Worm (Caenorhabditis elegans) whole organism, L2 larva: Measurements from ENCODE around the gene fbxa-206.

Experiments used
- C34F6.9 ChIP-seq: fragments of 150-350 bp; optimal IDR thresholded peaks from 2 replicates; lab custom pipeline; 2014; ENCODE audit warnings: missing biosample characterization, missing genetic modification characterization
- F13H6.1 ChIP-seq: sonication (generic microtip); optimal IDR thresholded peaks from 2 replicates; lab custom pipeline; 2016; ENCODE audit warnings: missing genetic modification characterization, missing compliant biosample characterization
- R02D3.7 ChIP-seq: fragments of 150-350 bp; optimal IDR thresholded peaks from 2 replicates; lab custom pipeline; 2014; ENCODE audit warnings: missing biosample characterization, missing genetic modification characterization
- Y55F3AM.14 ChIP-seq: fragments of 200-800 bp; sonication (Bioruptor generic); optimal IDR thresholded peaks from 2 replicates; lab custom pipeline; 2018; ENCODE audit warnings: mild to moderate bottlenecking, missing genetic modification characterization, missing compliant biosample characterization
- ZK546.5 ChIP-seq: sonication (generic microtip); optimal IDR thresholded peaks from 2 replicates; lab custom pipeline; 2017; ENCODE audit warnings: missing biosample characterization, missing genetic modification characterization
- alr-1 ChIP-seq: fragments of 150-350 bp; optimal IDR thresholded peaks from 2 replicates; lab custom pipeline; 2014; ENCODE audit warnings: missing biosample characterization, missing genetic modification characterization
- aly-2 ChIP-seq: fragments of 150-350 bp; optimal IDR thresholded peaks from 2 replicates; lab custom pipeline; 2014; ENCODE audit warnings: missing biosample characterization, missing genetic modification characterization
- ceh-16 ChIP-seq: fragments of 150-350 bp; optimal IDR thresholded peaks from 2 replicates; lab custom pipeline; 2014; ENCODE audit warnings: missing biosample characterization, missing genetic modification characterization
- ceh-82 ChIP-seq: fragments of 150-350 bp; optimal IDR thresholded peaks from 2 replicates; lab custom pipeline; 2014; ENCODE audit warnings: missing biosample characterization, missing genetic modification characterization
- dmd-4 ChIP-seq: sonication (generic microtip); optimal IDR thresholded peaks from 2 replicates; lab custom pipeline; 2017; ENCODE audit warnings: missing biosample characterization, missing genetic modification characterization
- egl-27 ChIP-seq: sonication (generic microtip); optimal IDR thresholded peaks from 3 replicates; lab custom pipeline; 2017; ENCODE audit warnings: missing biosample characterization, missing genetic modification reagents, missing genetic modification characterization
- elt-1 ChIP-seq: fragments of 150-350 bp; optimal IDR thresholded peaks from 2 replicates; lab custom pipeline; 2014; ENCODE audit warnings: missing biosample characterization, missing genetic modification characterization
- elt-3 ChIP-seq: sonication (generic microtip); optimal IDR thresholded peaks from 2 replicates; lab custom pipeline; 2017; ENCODE audit warnings: missing biosample characterization, missing genetic modification characterization
- fos-1 ChIP-seq: fragments of 150-350 bp; optimal IDR thresholded peaks from 2 replicates; lab custom pipeline; 2014; ENCODE audit warnings: missing biosample characterization, missing genetic modification characterization
- gmeb-1 ChIP-seq: fragments of 150-350 bp; optimal IDR thresholded peaks from 2 replicates; lab custom pipeline; 2014; ENCODE audit warnings: missing biosample characterization, missing genetic modification characterization
- lin-13 ChIP-seq: fragments of 150-350 bp; optimal IDR thresholded peaks from 2 replicates; lab custom pipeline; 2014; ENCODE audit warnings: missing biosample characterization, missing genetic modification reagents, missing genetic modification characterization
- lin-39 ChIP-seq: fragments of 150-350 bp; optimal IDR thresholded peaks from 2 replicates; lab custom pipeline; 2014; ENCODE audit warnings: missing biosample characterization, missing genetic modification reagents, missing genetic modification characterization
- lsy-2 ChIP-seq, 2 experiments: fragments of 150-350 bp in 1 of 2; sonication (generic microtip) in 1 of 2; optimal IDR thresholded peaks; 2 replicates each; lab custom pipeline; 2014 to 2017; ENCODE audit warnings: missing biosample characterization in 2 of 2, missing genetic modification characterization in 2 of 2
- mbf-1 ChIP-seq: sonication (generic microtip); optimal IDR thresholded peaks from 2 replicates; lab custom pipeline; 2017; ENCODE audit warnings: missing biosample characterization, missing genetic modification characterization
- nhr-10 ChIP-seq: sonication (generic microtip); optimal IDR thresholded peaks from 2 replicates; lab custom pipeline; 2017; ENCODE audit warnings: missing biosample characterization, missing genetic modification characterization
- nhr-11 ChIP-seq: fragments of 150-350 bp; optimal IDR thresholded peaks from 2 replicates; lab custom pipeline; 2014; ENCODE audit warnings: missing biosample characterization, missing genetic modification characterization
- nhr-12 ChIP-seq: fragments of 150-350 bp; optimal IDR thresholded peaks from 2 replicates; lab custom pipeline; 2014; ENCODE audit warnings: missing biosample characterization, missing genetic modification characterization
- nhr-129 ChIP-seq: fragments of 150-350 bp; optimal IDR thresholded peaks from 2 replicates; lab custom pipeline; 2014; ENCODE audit warnings: missing biosample characterization, missing genetic modification characterization
- nhr-237 ChIP-seq: fragments of 150-350 bp; optimal IDR thresholded peaks from 2 replicates; lab custom pipeline; 2014; ENCODE audit warnings: missing biosample characterization, missing genetic modification characterization
- nhr-25 ChIP-seq: fragments of 150-350 bp; sonication (generic microtip); optimal IDR thresholded peaks from 3 replicates; lab custom pipeline; 2014; ENCODE audit warnings: missing biosample characterization, missing genetic modification characterization
- nhr-6 ChIP-seq: fragments of 150-350 bp; optimal IDR thresholded peaks from 2 replicates; lab custom pipeline; 2014; ENCODE audit warnings: missing biosample characterization, missing genetic modification characterization
- nhr-77 ChIP-seq: fragments of 150-350 bp; optimal IDR thresholded peaks from 2 replicates; lab custom pipeline; 2014; ENCODE audit warnings: missing biosample characterization, missing genetic modification characterization
- sem-4 ChIP-seq: fragments of 150-350 bp; optimal IDR thresholded peaks from 2 replicates; lab custom pipeline; 2014; ENCODE audit warnings: missing biosample characterization, missing genetic modification reagents, missing genetic modification characterization
- snpc-4 ChIP-seq: fragments of 150-350 bp; optimal IDR thresholded peaks from 2 replicates; lab custom pipeline; 2014; ENCODE audit warnings: missing biosample characterization, missing genetic modification characterization
- unc-39 ChIP-seq: fragments of 150-350 bp; optimal IDR thresholded peaks from 2 replicates; lab custom pipeline; 2014; ENCODE audit warnings: missing biosample characterization, missing genetic modification characterization
- unc-55 ChIP-seq: fragments of 150-350 bp; sonication (generic microtip); optimal IDR thresholded peaks from 3 replicates; lab custom pipeline; 2014; ENCODE audit warnings: missing biosample characterization, missing genetic modification reagents, missing genetic modification characterization
- zag-1 ChIP-seq: fragments of 150-350 bp; optimal IDR thresholded peaks from 2 replicates; lab custom pipeline; 2014; ENCODE audit warnings: missing biosample characterization, missing genetic modification characterization
- ztf-1 ChIP-seq: fragments of 200-800 bp; sonication (Bioruptor generic); conservative IDR thresholded peaks from 2 replicates; pipeline ENCODE4 v1.3.6; 2022; ENCODE audit warnings: missing genetic modification characterization, missing compliant biosample characterization
- ztf-11 ChIP-seq: sonication (generic microtip); optimal IDR thresholded peaks from 2 replicates; lab custom pipeline; 2017; ENCODE audit warnings: missing biosample characterization, missing genetic modification characterization

Gene fbxa-206

ce11 chrV:16879532-16879931, 38.7 kb downstream of the fbxa-206 start:
- TF ChIP-seq aly-2 (tag; lab: Kevin White, UChicago) (no peak), alr-1 (no peak), nhr-129 (tag; lab: Kevin White, UChicago) (no peak), gmeb-1 (tag; lab: Kevin White, UChicago) (no peak), elt-1 (tag; lab: Kevin White, UChicago) (no peak), nhr-25 (tag; lab: Kevin White, UChicago) (no peak), fos-1 (tag; lab: Kevin White, UChicago) (no peak), egl-27 (tag; lab: Kevin White, UChicago) (no peak), lin-13 (GFP tag; lab: Kevin White, UChicago) (no peak), F13H6.1 (no peak), ztf-11 (tag; lab: Kevin White, UChicago) (no peak), lsy-2 (tag; optimal IDR thresholded peaks at IDR 0.05; lab: Kevin White, UChicago) (no peak)

- TF ChIP-seq Y55F3AM.14 (no peak), nhr-77 (tag; lab: Kevin White, UChicago) (no peak)
Observed at ce11 chrV:16874966-16875365, 43.3 kb downstream of the fbxa-206 start, which contains the start of gene F49A5.10. Gene F49A5.10, plus strand, starts transcription at chrV:16875266.

DNA sequence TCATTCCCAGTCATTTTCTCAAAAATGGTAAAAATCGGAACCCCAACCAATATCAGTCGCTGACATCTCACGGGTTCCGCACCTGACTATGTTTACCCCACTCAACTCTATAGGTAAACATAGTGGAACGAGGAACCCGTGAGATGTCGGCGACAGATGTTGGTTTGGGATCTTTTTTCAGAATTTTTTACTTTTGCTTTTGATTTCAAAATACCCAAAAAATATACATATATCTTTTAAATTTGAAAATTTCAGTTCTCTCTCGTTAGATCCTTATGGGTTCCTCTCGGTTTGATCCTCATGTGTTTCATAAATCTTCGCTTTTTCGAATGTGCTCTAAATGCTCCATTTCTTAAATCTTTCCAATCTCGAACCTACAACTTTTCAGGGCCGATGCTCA, 44.6 kb downstream of the fbxa-206 start, which contains the start of gene srw-23:
TSS of gene srw-23 (plus strand) at position 301 of the 400 bp plus-strand sequence.
- TF ChIP-seq lin-13 (GFP tag; lab: Kevin White, UChicago) (no peak), Y55F3AM.14 (no peak), alr-1 (no peak), nhr-129 (tag; lab: Kevin White, UChicago) (no peak), unc-55 (GFP tag; lab: Kevin White, UChicago) (no peak), elt-3 (tag; lab: Kevin White, UChicago) (no peak), ceh-16 (tag; lab: Kevin White, UChicago) (no peak), aly-2 (tag; lab: Kevin White, UChicago) (no peak), sem-4 (tag; lab: Kevin White, UChicago) (no peak), zag-1 (tag; lab: Kevin White, UChicago) (no peak), C34F6.9 (no peak), ceh-82 (tag; lab: Kevin White, UChicago) (no peak), nhr-6 (no peak), nhr-237 (tag; lab: Kevin White, UChicago) (no peak), dmd-4 (tag; lab: Kevin White, UChicago) (no peak), elt-1 (tag; lab: Kevin White, UChicago) (no peak), nhr-12 (tag; lab: Kevin White, UChicago) (no peak), gmeb-1 (tag; lab: Kevin White, UChicago) (no peak), nhr-11 (tag; lab: Kevin White, UChicago) (no peak), lsy-2 (tag; optimal IDR thresholded peaks at IDR 0.05; lab: Kevin White, UChicago) (no peak)

DNA sequence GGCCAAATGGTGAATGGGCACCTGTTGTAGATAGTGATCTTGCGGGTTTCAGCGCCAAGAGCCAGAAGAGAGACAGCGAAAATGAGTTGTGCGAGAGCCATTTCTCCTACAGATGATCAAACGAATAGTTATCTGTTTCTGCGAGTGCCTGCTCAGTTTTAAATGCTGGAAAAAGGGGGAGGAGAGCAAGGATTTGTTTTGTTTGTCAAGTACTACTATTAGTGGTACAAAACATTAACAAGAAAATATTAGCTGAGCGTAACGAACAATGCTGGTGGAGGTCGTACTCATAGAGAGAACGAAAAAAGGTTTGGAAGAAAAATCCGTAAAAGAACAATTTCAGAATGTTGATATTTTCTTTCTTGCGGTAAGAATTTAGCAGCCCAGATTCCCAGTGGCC, 46.9 kb downstream of the fbxa-206 start, which contains the start of gene thn-4:
TSS of gene thn-4 (minus strand) at position 101 of the 400 bp plus-strand sequence.
- no peak for TF ChIP-seq snpc-4 (tag; lab: Kevin White, UChicago)

DNA sequence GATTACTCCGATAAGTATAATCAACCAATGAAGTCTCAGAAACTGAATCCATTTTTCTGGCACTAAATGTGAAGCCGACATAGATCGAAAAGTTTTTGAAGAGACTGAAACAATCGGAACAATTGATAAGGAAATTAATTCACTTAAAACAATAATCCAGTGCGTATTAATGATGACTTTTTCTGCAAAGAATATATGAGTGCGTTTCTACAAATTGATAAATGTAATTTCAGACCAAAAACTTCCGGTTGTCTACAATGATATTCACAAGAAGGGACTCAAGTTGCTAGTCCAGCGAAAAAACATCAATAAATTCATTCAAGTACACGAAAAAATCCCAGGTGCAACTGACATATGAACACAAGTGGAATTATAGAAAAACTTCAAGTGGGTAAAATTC, 48.5 kb downstream of the fbxa-206 start, which contains the start of gene clec-33:
TSS of gene clec-33 (minus strand) at position 101 of the 400 bp plus-strand sequence.
- no peak for TF ChIP-seq nhr-6
- no peak for TF ChIP-seq nhr-129 (tag; lab: Kevin White, UChicago)
- TF ChIP-seq elt-3 (tag; lab: Kevin White, UChicago) = no peak
- TF ChIP-seq mbf-1 (tag; lab: Kevin White, UChicago) = no peak
- no peak for TF ChIP-seq C34F6.9
- no peak for TF ChIP-seq Y55F3AM.14
- no peak for TF ChIP-seq ztf-1 (GFP tag; lab: Robert Waterston, UW)
- TF ChIP-seq lin-39 (tag; lab: Kevin White, UChicago) = no peak
- TF ChIP-seq nhr-10 (tag; lab: Kevin White, UChicago) = no peak
- no peak for TF ChIP-seq F13H6.1
- no peak for TF ChIP-seq gmeb-1 (tag; lab: Kevin White, UChicago)
- no peak for TF ChIP-seq lin-13 (GFP tag; lab: Kevin White, UChicago)
- no peak for TF ChIP-seq R02D3.7
- TF ChIP-seq unc-39 = no peak
- TF ChIP-seq ZK546.5 (tag; lab: Kevin White, UChicago) = no peak
